Worm (Caenorhabditis elegans) whole organism, late embryonic: ENCODE measurements around the gene talp-3.

Source experiments
- C38D4.7 ChIP-seq: fragments of 200-800 bp; sonication (Bioruptor generic); optimal IDR thresholded peaks from 2 replicates; lab custom pipeline; 2018; ENCODE audit warnings: mild to moderate bottlenecking, missing genetic modification characterization, moderate library complexity, missing compliant biosample characterization
- T23F11.4 ChIP-seq: fragments of 200-800 bp; sonication (Bioruptor generic); optimal IDR thresholded peaks from 2 replicates; lab custom pipeline; 2018; ENCODE audit warnings: mild to moderate bottlenecking, missing genetic modification characterization, missing compliant biosample characterization
- ama-1 ChIP-seq: fragments of 150-350 bp; optimal IDR thresholded peaks from 2 replicates; lab custom pipeline; 2014
- ceh-18 ChIP-seq: sonication (generic microtip); optimal IDR thresholded peaks from 2 replicates; lab custom pipeline; 2016; ENCODE audit warnings: missing genetic modification characterization, missing compliant biosample characterization
- ceh-34 ChIP-seq: sonication (generic microtip); optimal IDR thresholded peaks from 2 replicates; lab custom pipeline; 2016; ENCODE audit warnings: mild to moderate bottlenecking, missing genetic modification characterization, missing compliant biosample characterization
- ets-4 ChIP-seq: sonication (generic microtip); optimal IDR thresholded peaks from 2 replicates; lab custom pipeline; 2016; ENCODE audit warnings: missing genetic modification characterization, missing compliant biosample characterization
- lin-11 ChIP-seq: fragments of 200-800 bp; sonication (Bioruptor generic); optimal IDR thresholded peaks from 2 replicates; lab custom pipeline; 2018; ENCODE audit warnings: mild to moderate bottlenecking, missing genetic modification characterization, missing compliant biosample characterization
- nhr-11 ChIP-seq: fragments of 150-350 bp; optimal IDR thresholded peaks from 2 replicates; lab custom pipeline; 2014; ENCODE audit warnings: missing biosample characterization, missing genetic modification characterization
- pag-3 ChIP-seq: sonication (generic microtip); optimal IDR thresholded peaks from 2 replicates; lab custom pipeline; 2016; ENCODE audit warnings: missing compliant biosample characterization, missing genetic modification characterization, borderline replicate concordance
- ztf-16 ChIP-seq: sonication (generic microtip); optimal IDR thresholded peaks from 2 replicates; lab custom pipeline; 2017; ENCODE audit warnings: missing genetic modification characterization, missing compliant biosample characterization

DNA sequence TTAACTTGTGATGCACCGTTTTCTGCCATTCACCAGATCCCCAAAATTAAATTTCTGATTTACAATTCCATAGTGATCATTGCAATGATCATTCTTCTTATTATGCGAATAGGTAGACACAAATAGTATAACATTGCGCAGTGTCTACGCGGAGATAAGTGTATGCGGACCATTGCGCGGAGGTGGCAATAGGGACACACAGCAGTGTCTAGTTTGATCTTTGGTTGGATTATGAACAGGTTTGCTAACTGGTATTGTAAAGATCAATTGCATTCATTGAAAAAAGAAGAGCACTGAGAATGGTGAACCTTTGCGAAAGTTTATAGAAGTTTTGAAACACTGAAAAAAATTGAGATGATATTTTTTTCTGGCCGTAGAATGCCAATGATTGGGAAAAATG lies 53.9 kb downstream of the talp-3 start:
- TF ChIP-seq ceh-34 (tag; lab: Kevin White, UChicago): no peak
- no peak for TF ChIP-seq ztf-16
- no peak for TF ChIP-seq pag-3 (tag; lab: Kevin White, UChicago)
- TF ChIP-seq C38D4.7 (GFP tag; lab: Kevin White, UChicago): no peak
- TF ChIP-seq lin-11 (tag; lab: Kevin White, UChicago): no peak
- TF ChIP-seq ceh-18 (tag; lab: Kevin White, UChicago): no peak
- no peak for TF ChIP-seq ama-1 (lab: Kevin White, UChicago)
- TF ChIP-seq nhr-11 (tag; lab: Kevin White, UChicago): no peak
- no peak for TF ChIP-seq T23F11.4 (GFP tag; lab: Kevin White, UChicago)
- no peak for TF ChIP-seq ets-4 (tag; lab: Kevin White, UChicago)
